Fruit fly (Drosophila melanogaster) whole organism, wandering third instar larva: ENCODE measurements around the gene hay.

Experiments
- Dfd ChIP-seq: fragments of >200 bp; optimal IDR thresholded peaks from 2 replicates; lab custom pipeline; 2017; ENCODE audit warnings: missing biosample characterization, missing genetic modification characterization
- OdsH ChIP-seq: fragments of 200-800 bp; sonication (Bioruptor generic); optimal IDR thresholded peaks from 2 replicates; lab custom pipeline; 2016; ENCODE audit warnings: missing biosample characterization, mild to moderate bottlenecking, missing genetic modification characterization

dm6 chr3L:10645965-10646364, 15.1 kb downstream of the hay start:
- TF ChIP-seq OdsH (GFP tag; lab: Kevin White, UChicago) (no peak), Dfd (GFP tag; lab: Kevin White, UChicago) (no peak)
